Fruit fly (Drosophila melanogaster): ENCODE results near the gene corto.

corto gene

dm6 chr3R:5028053-5028729 lies 58.7 kb downstream of the corto start:
- TF ChIP-seq CG10348 (GFP tag; IDR thresholded peaks at IDR 0.05): no peak
- peak; percentile 51 for TF ChIP-seq EcR (GFP tag; optimal IDR thresholded peaks at IDR 0.05)
- TF ChIP-seq CG13204 (GFP tag; optimal IDR thresholded peaks at IDR 0.05): no peak
- no peak for TF ChIP-seq CG8159 (tag; optimal IDR thresholded peaks at IDR 0.05)
- TF ChIP-seq Snoo (tag; optimal IDR thresholded peaks at IDR 0.05): peak; percentile 42
